Fruit fly (Drosophila melanogaster) whole organism, embryonic: ENCODE measurements around the gene NK7.1.

Source experiments
- B-H1 ChIP-seq: fragments of 200-800 bp; sonication (Bioruptor generic); IDR thresholded peaks from 3 replicates; pipeline ENCODE4 v1.3.6; 2022; ENCODE audit warnings: missing biosample characterization, missing genetic modification characterization
- Bteb2 ChIP-seq: fragments of 200-800 bp; sonication (Bioruptor generic); optimal IDR thresholded peaks from 2 replicates; lab custom pipeline; 2016; ENCODE audit warnings: missing biosample characterization, missing genetic modification characterization
- CG10565 ChIP-seq: fragments of 200-800 bp; sonication (Bioruptor generic); optimal IDR thresholded peaks from 3 replicates; lab custom pipeline; 2016; ENCODE audit warnings: missing biosample characterization, mild to moderate bottlenecking, missing genetic modification characterization
- CG11696 ChIP-seq: fragments of 200-800 bp; sonication (Bioruptor generic); IDR thresholded peaks from 2 replicates; pipeline ENCODE4 v1.3.6; 2022; ENCODE audit warnings: missing biosample characterization, missing genetic modification characterization
- CG12744 ChIP-seq: fragments of 200-800 bp; sonication (Bioruptor generic); optimal IDR thresholded peaks from 2 replicates; lab custom pipeline; 2016; ENCODE audit warnings: missing biosample characterization, missing genetic modification characterization
- CG14965 ChIP-seq: fragments of 200-800 bp; sonication (Bioruptor generic); optimal IDR thresholded peaks from 2 replicates; lab custom pipeline; 2016; ENCODE audit warnings: missing biosample characterization, missing genetic modification characterization, borderline replicate concordance
- CG2202 ChIP-seq: fragments of 200-800 bp; sonication (Bioruptor generic); optimal IDR thresholded peaks from 2 replicates; lab custom pipeline; 2018; ENCODE audit warnings: missing biosample characterization, mild to moderate bottlenecking, missing genetic modification characterization
- CG31365 ChIP-seq: fragments of 200-800 bp; sonication (Bioruptor generic); optimal IDR thresholded peaks from 2 replicates; lab custom pipeline; 2018; ENCODE audit warnings: missing biosample characterization, mild to moderate bottlenecking, missing genetic modification characterization
- CG32772 ChIP-seq: fragments of 200-800 bp; sonication (Bioruptor generic); IDR thresholded peaks from 2 replicates; pipeline ENCODE4 v1.3.6; 2022; ENCODE audit warnings: missing biosample characterization, missing genetic modification characterization
- CG3847 ChIP-seq: fragments of 200-800 bp; sonication (Bioruptor generic); IDR thresholded peaks from 2 replicates; pipeline ENCODE4 v1.3.6; 2022; ENCODE audit warnings: missing biosample characterization, missing genetic modification characterization
- CG3995 ChIP-seq: fragments of 200-800 bp; sonication (Bioruptor generic); optimal IDR thresholded peaks from 3 replicates; lab custom pipeline; 2016; ENCODE audit warnings: missing biosample characterization, missing genetic modification characterization
- CG43689 ChIP-seq: fragments of 200-800 bp; sonication (Bioruptor generic); IDR thresholded peaks from 2 replicates; pipeline ENCODE4 v1.3.6; 2022; ENCODE audit warnings: missing biosample characterization, missing genetic modification characterization
- CG4730 ChIP-seq: fragments of 200-800 bp; sonication (Bioruptor generic); IDR thresholded peaks from 2 replicates; pipeline ENCODE4 v1.3.6; 2022; ENCODE audit warnings: missing biosample characterization, missing genetic modification characterization
- CG5953 ChIP-seq: fragments of 200-800 bp; sonication (Bioruptor generic); IDR thresholded peaks from 2 replicates; pipeline ENCODE4 v1.3.6; 2022; ENCODE audit warnings: missing biosample characterization, missing genetic modification characterization
- CG6654 ChIP-seq: fragments of 200-800 bp; sonication (Bioruptor generic); optimal IDR thresholded peaks from 2 replicates; lab custom pipeline; 2017; ENCODE audit warnings: missing biosample characterization, mild to moderate bottlenecking, missing genetic modification characterization
- CG8944 ChIP-seq: fragments of 200-800 bp; sonication (Bioruptor generic); optimal IDR thresholded peaks from 3 replicates; lab custom pipeline; 2016; ENCODE audit warnings: missing biosample characterization, missing genetic modification characterization
- CG9609 ChIP-seq: fragments of 200-800 bp; sonication (Bioruptor generic); optimal IDR thresholded peaks from 3 replicates; lab custom pipeline; 2016; ENCODE audit warnings: missing biosample characterization, missing genetic modification characterization
- CHES-1-like ChIP-seq: fragments of 200-800 bp; sonication (Bioruptor generic); optimal IDR thresholded peaks from 2 replicates; lab custom pipeline; 2016; ENCODE audit warnings: missing biosample characterization, missing genetic modification characterization
- CTCF ChIP-seq: fragments of 200-800 bp; sonication (Bioruptor generic); optimal IDR thresholded peaks from 2 replicates; lab custom pipeline; 2017; ENCODE audit warnings: missing biosample characterization, mild to moderate bottlenecking, missing genetic modification characterization, moderate library complexity
- Chrac-16 ChIP-seq: fragments of 200-800 bp; sonication (Bioruptor generic); optimal IDR thresholded peaks from 3 replicates; lab custom pipeline; 2016; ENCODE audit warnings: missing biosample characterization, missing genetic modification characterization
- Dip2 ChIP-seq: fragments of 200-800 bp; sonication (Bioruptor generic); IDR thresholded peaks from 2 replicates; pipeline ENCODE4 v1.3.6; 2022; ENCODE audit warnings: missing biosample characterization, missing genetic modification characterization
- Dp ChIP-seq: fragments of 200-800 bp; sonication (Bioruptor generic); optimal IDR thresholded peaks from 2 replicates; lab custom pipeline; 2018; ENCODE audit warnings: missing biosample characterization, mild to moderate bottlenecking, missing genetic modification characterization, moderate library complexity
- Dref ChIP-seq: fragments of 200-800 bp; sonication (Bioruptor generic); IDR thresholded peaks from 2 replicates; pipeline ENCODE4 v1.3.6; 2022; ENCODE audit warnings: missing biosample characterization, missing genetic modification characterization
- H15 ChIP-seq: fragments of 200-800 bp; sonication (Bioruptor generic); IDR thresholded peaks from 3 replicates; pipeline ENCODE4 v1.3.6; 2022; ENCODE audit warnings: missing biosample characterization, missing genetic modification characterization
- Hr51 ChIP-seq, 2 experiments: fragments of 200-800 bp; sonication (Bioruptor generic); optimal IDR thresholded peaks; 2 replicates in 1 of 2; 3 replicates in 1 of 2; lab custom pipeline; 2016 to 2018; ENCODE audit warnings: missing biosample characterization in 2 of 2, missing genetic modification characterization in 2 of 2, mild to moderate bottlenecking in 1 of 2, moderate library complexity in 1 of 2
- Neu2 ChIP-seq: fragments of 200-800 bp; sonication (Bioruptor generic); optimal IDR thresholded peaks from 3 replicates; lab custom pipeline; 2016; ENCODE audit warnings: missing biosample characterization, missing genetic modification characterization, borderline replicate concordance
- Nf-YB ChIP-seq: fragments of 200-800 bp; sonication (Bioruptor generic); optimal IDR thresholded peaks from 3 replicates; lab custom pipeline; 2019; ENCODE audit warnings: missing biosample characterization, mild to moderate bottlenecking, missing genetic modification characterization, moderate library complexity
- Oaz ChIP-seq: fragments of 200-800 bp; sonication (Bioruptor generic); IDR thresholded peaks from 2 replicates; pipeline ENCODE4 v1.3.6; 2022; ENCODE audit warnings: missing biosample characterization, missing genetic modification characterization
- Poxn ChIP-seq: fragments of 200-800 bp; sonication (Bioruptor generic); IDR thresholded peaks from 2 replicates; pipeline ENCODE4 v1.3.6; 2022; ENCODE audit warnings: missing biosample characterization, missing genetic modification characterization
- Six4 ChIP-seq: fragments of 200-800 bp; sonication (Bioruptor generic); optimal IDR thresholded peaks from 2 replicates; lab custom pipeline; 2016; ENCODE audit warnings: missing biosample characterization, missing genetic modification characterization
- Sry-β ChIP-seq: fragments of 200-800 bp; sonication (Bioruptor generic); optimal IDR thresholded peaks from 2 replicates; lab custom pipeline; 2018; ENCODE audit warnings: missing biosample characterization, mild to moderate bottlenecking, missing genetic modification characterization, moderate library complexity
- TFAM ChIP-seq: fragments of 200-800 bp; sonication (Bioruptor generic); optimal IDR thresholded peaks from 2 replicates; lab custom pipeline; 2017; ENCODE audit warnings: missing biosample characterization, missing genetic modification characterization, inconsistent platforms
- bab2 ChIP-seq: fragments of 200-800 bp; sonication (Bioruptor generic); optimal IDR thresholded peaks from 2 replicates; lab custom pipeline; 2016; ENCODE audit warnings: missing biosample characterization, missing genetic modification characterization
- btn ChIP-seq: fragments of 200-800 bp; sonication (Bioruptor generic); optimal IDR thresholded peaks from 2 replicates; lab custom pipeline; 2016; ENCODE audit warnings: missing biosample characterization, missing genetic modification characterization
- caup ChIP-seq: fragments of 200-800 bp; sonication (Bioruptor generic); optimal IDR thresholded peaks from 3 replicates; lab custom pipeline; 2017; ENCODE audit warnings: missing biosample characterization, mild to moderate bottlenecking, missing genetic modification characterization, moderate library complexity; ENCODE audit not compliant: severe bottlenecking
- dimm ChIP-seq: fragments of 200-800 bp; sonication (Bioruptor generic); IDR thresholded peaks from 2 replicates; pipeline ENCODE4 v1.3.6; 2022; ENCODE audit warnings: missing biosample characterization, missing genetic modification characterization
- fu2 ChIP-seq: fragments of 200-800 bp; sonication (Bioruptor generic); optimal IDR thresholded peaks from 2 replicates; lab custom pipeline; 2016; ENCODE audit warnings: missing biosample characterization, missing genetic modification characterization
- grau ChIP-seq: fragments of 200-800 bp; optimal IDR thresholded peaks from 3 replicates; lab custom pipeline; 2019; ENCODE audit warnings: missing biosample characterization, mild to moderate bottlenecking, missing genetic modification characterization, moderate library complexity
- ken ChIP-seq: fragments of 200-800 bp; sonication (Bioruptor generic); IDR thresholded peaks from 3 replicates; pipeline ENCODE4 v1.3.6; 2022; ENCODE audit warnings: missing biosample characterization, missing genetic modification characterization
- lbe ChIP-seq: fragments of 200-800 bp; sonication (Bioruptor generic); optimal IDR thresholded peaks from 2 replicates; lab custom pipeline; 2016; ENCODE audit warnings: missing biosample characterization, mild to moderate bottlenecking, missing genetic modification characterization
- nom ChIP-seq: fragments of 200-800 bp; sonication (Bioruptor generic); optimal IDR thresholded peaks from 2 replicates; lab custom pipeline; 2017; ENCODE audit warnings: missing biosample characterization, missing genetic modification characterization, mild to moderate bottlenecking, moderate library complexity, missing genetic modification reagents
- pan ChIP-seq, 4 experiments: fragments of >200 bp in 3 of 4; fragments of 200-800 bp in 1 of 4; sonication (Bioruptor generic) in 1 of 4; optimal IDR thresholded peaks in 3 of 4; IDR thresholded peaks in 1 of 4; 2 replicates each; pipeline versions ENCODE4 v1.3.6 to Lab custom; 2017 to 2022; ENCODE audit warnings: missing biosample characterization in 2 of 4, missing genetic modification characterization in 2 of 4, mixed read lengths in 1 of 4
- pita ChIP-seq: fragments of 200-800 bp; sonication (Bioruptor generic); optimal IDR thresholded peaks from 2 replicates; lab custom pipeline; 2017; ENCODE audit warnings: missing biosample characterization, mild to moderate bottlenecking, missing genetic modification characterization
- sd ChIP-seq: fragments of 200-800 bp; sonication (Bioruptor generic); optimal IDR thresholded peaks from 3 replicates; lab custom pipeline; 2018; ENCODE audit warnings: missing biosample characterization, mild to moderate bottlenecking, missing genetic modification characterization, moderate library complexity
- shn ChIP-seq: fragments of 200-800 bp; sonication (Bioruptor generic); optimal IDR thresholded peaks from 3 replicates; lab custom pipeline; 2016; ENCODE audit warnings: missing biosample characterization, missing genetic modification characterization
- so ChIP-seq: fragments of 200-800 bp; sonication (Bioruptor generic); IDR thresholded peaks from 3 replicates; pipeline ENCODE4 v1.3.6; 2022; ENCODE audit warnings: missing biosample characterization, missing genetic modification characterization
- tgo ChIP-seq: fragments of 200-800 bp; sonication (Bioruptor generic); IDR thresholded peaks from 3 replicates; pipeline ENCODE4 v1.3.6; 2022; ENCODE audit warnings: missing biosample characterization, missing genetic modification characterization
- trh ChIP-seq: fragments of 200-800 bp; sonication (Bioruptor generic); optimal IDR thresholded peaks from 2 replicates; lab custom pipeline; 2016; ENCODE audit warnings: missing biosample characterization, missing genetic modification characterization
- unpg ChIP-seq: fragments of 200-800 bp; sonication (Bioruptor generic); optimal IDR thresholded peaks from 3 replicates; lab custom pipeline; 2018; ENCODE audit warnings: missing biosample characterization, mild to moderate bottlenecking, missing genetic modification characterization, moderate library complexity
- wek ChIP-seq: fragments of 200-800 bp; sonication (Bioruptor generic); optimal IDR thresholded peaks from 3 replicates; lab custom pipeline; 2018; ENCODE audit warnings: missing biosample characterization, mild to moderate bottlenecking, missing genetic modification characterization, moderate library complexity

Gene NK7.1

DNA sequence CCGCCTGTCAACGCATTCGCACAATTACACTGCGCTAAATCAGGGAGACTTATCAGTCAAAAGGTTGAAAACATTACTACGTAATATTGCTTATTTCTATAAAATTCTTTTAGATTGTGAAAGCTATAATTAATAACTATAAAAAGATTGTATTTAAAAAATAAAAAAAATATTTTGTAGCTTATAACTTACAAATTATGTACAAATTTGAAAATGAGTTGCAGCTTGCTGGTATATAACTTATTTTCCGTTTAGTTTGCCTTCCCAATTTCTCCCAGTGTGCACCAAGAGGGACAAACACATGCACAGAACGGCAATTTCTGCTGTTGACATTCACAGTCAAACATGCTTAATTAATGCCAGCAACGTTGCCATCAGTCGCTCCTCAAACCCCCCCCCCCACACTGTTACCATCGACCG is 19.0 kb downstream of the NK7.1 start (continued):
- no peak for TF ChIP-seq CG31365
- no peak for TF ChIP-seq TFAM (GFP tag; lab: Kevin White, UChicago)
- TF ChIP-seq lbe (GFP tag; lab: Kevin White, UChicago): peak; percentile 76
- no peak for TF ChIP-seq trh (GFP tag; lab: Kevin White, UChicago)
- peak; percentile 35 for TF ChIP-seq CTCF (GFP tag; lab: Kevin White, UChicago)
- TF ChIP-seq sd (tag; lab: Kevin White, UChicago): peak; percentile 22
- TF ChIP-seq CG43689: no peak
- no peak for TF ChIP-seq CG2202
- peak; percentile 76 for TF ChIP-seq grau (tag; lab: Kevin White, UChicago)
- 0 out of 2 replicates have a peak, but pooled peaks have one; percentile 16 for TF ChIP-seq CG11696 (GFP tag; lab: Robert Waterston, UW)
- TF ChIP-seq Bteb2: no peak
- peak; percentile 30; the same call in 1 of the 3 replicates for TF ChIP-seq H15 (GFP tag; lab: Robert Waterston, UW)
- TF ChIP-seq bab2 (GFP tag; lab: Kevin White, UChicago): no peak
- no peak for TF ChIP-seq pita (GFP tag; lab: Kevin White, UChicago)
- TF ChIP-seq Chrac-16 (GFP tag; lab: Kevin White, UChicago): peak; percentile 12
- no peak for TF ChIP-seq Dip2
- TF ChIP-seq ken (GFP tag; lab: Robert Waterston, UW): 0 out of 3 replicates have a peak, but pooled peaks have one; percentile 6
- TF ChIP-seq nom (GFP tag; lab: Kevin White, UChicago): peak; percentile 87
- TF ChIP-seq btn: no peak
- TF ChIP-seq dimm (GFP tag; lab: Robert Waterston, UW): 0 out of 2 replicates have a peak, but pooled peaks have one; percentile 5
- TF ChIP-seq fu2 (GFP tag; lab: Kevin White, UChicago): no peak
- TF ChIP-seq CG3995 (GFP tag; lab: Kevin White, UChicago): no peak
- no peak for TF ChIP-seq Poxn
- no peak for TF ChIP-seq CG9609 (GFP tag; lab: Kevin White, UChicago)
- TF ChIP-seq CG32772 (GFP tag; lab: Robert Waterston, UW): peak; percentile 60; the same call in 1 of the 2 replicates
- TF ChIP-seq Hr51 (GFP tag; optimal IDR thresholded peaks at IDR 0.05; lab: Kevin White, UChicago): peak in 1 of 2 experiments; percentile 80
- TF ChIP-seq tgo: peak; percentile 76
- TF ChIP-seq Dp: no peak
- TF ChIP-seq CG10565 (GFP tag; lab: Kevin White, UChicago): no peak
- no peak for TF ChIP-seq Sry-β (GFP tag; lab: Kevin White, UChicago)
- TF ChIP-seq Oaz (GFP tag; lab: Robert Waterston, UW): no peak
- no peak for TF ChIP-seq CHES-1-like
- TF ChIP-seq unpg: peak; percentile 78
- no peak for TF ChIP-seq wek (GFP tag; lab: Kevin White, UChicago)
- peak; percentile 40 for TF ChIP-seq Six4 (GFP tag; lab: Kevin White, UChicago)
- peak; percentile 62; the same call in 2 of the 3 replicates for TF ChIP-seq B-H1 (GFP tag; lab: Robert Waterston, UW)
- no peak for TF ChIP-seq CG4730 (GFP tag; lab: Robert Waterston, UW)
- TF ChIP-seq CG6654 (GFP tag; lab: Kevin White, UChicago): peak; percentile 33
- no peak for TF ChIP-seq CG8944 (GFP tag; lab: Kevin White, UChicago)
- no peak for TF ChIP-seq pan (optimal IDR thresholded peaks at IDR 0.05; lab: Kevin White, UChicago)
- TF ChIP-seq pan (GFP tag; optimal IDR thresholded peaks at IDR 0.05 in 1 of 2, IDR thresholded peaks at IDR 0.05 in 1 of 2): peak in 1 of 2 experiments; percentile 51
- no peak for TF ChIP-seq shn (GFP tag; lab: Kevin White, UChicago)
- peak; percentile 38 for TF ChIP-seq CG3847 (GFP tag; lab: Robert Waterston, UW)
- no peak for TF ChIP-seq CG14965 (GFP tag; lab: Kevin White, UChicago)
- peak; percentile 24 for TF ChIP-seq Nf-YB (GFP tag; lab: Kevin White, UChicago)
- no peak for TF ChIP-seq Dref
- TF ChIP-seq CG5953 (GFP tag; lab: Robert Waterston, UW): no peak; the same call in 1 of the 2 replicates
- TF ChIP-seq CG12744 (GFP tag; lab: Kevin White, UChicago): no peak
- peak; percentile 72 for TF ChIP-seq caup (GFP tag; lab: Kevin White, UChicago)
- TF ChIP-seq Neu2: no peak
- 0 out of 3 replicates have a peak, but pooled peaks have one; percentile 58 for TF ChIP-seq so (GFP tag; lab: Robert Waterston, UW)
